Worm (Caenorhabditis elegans): ENCODE measurements around the gene F46B3.7.
"Not testable (repeated sequence)": the region's sequence is repeated elsewhere in the genome, so short reads cannot be mapped to it uniquely, and the experiment has no call there.

The F46B3.7 gene

ce11 chrV:20574872-20575271, 43.7 kb downstream of the F46B3.7 start:
- TF ChIP-seq unc-30 (tag; optimal IDR thresholded peaks at IDR 0.05): no peak
- no peak for TF ChIP-seq elt-2 (tag; optimal IDR thresholded peaks at IDR 0.05)
- TF ChIP-seq nhr-28 (tag; optimal IDR thresholded peaks at IDR 0.05): no peak
- no peak for TF ChIP-seq elt-3 (tag; optimal IDR thresholded peaks at IDR 0.05)
- no peak for TF ChIP-seq nhr-19 (GFP tag; conservative IDR thresholded peaks at IDR 0.05)

ce11 chrV:20574314-20574713, 44.2 kb downstream of the F46B3.7 start, which contains the start of gene clec-263:
Gene clec-263 (plus strand): TSS chrV:20574614.
- TF ChIP-seq snpc-4 (tag; optimal IDR thresholded peaks at IDR 0.05) (no peak), sup-37 (GFP tag; optimal IDR thresholded peaks at IDR 0.05) (no peak), efl-1 (optimal IDR thresholded peaks at IDR 0.05) (no peak), efl-1 (GFP tag; optimal IDR thresholded peaks at IDR 0.05 in 1 of 2) (peak in 1 of 2 experiments; percentile 4), lin-15B (tag; optimal IDR thresholded peaks at IDR 0.05) (no peak), nhr-11 (tag; optimal IDR thresholded peaks at IDR 0.05) (no peak), ceh-82 (tag; optimal IDR thresholded peaks at IDR 0.05) (no peak)

DNA sequence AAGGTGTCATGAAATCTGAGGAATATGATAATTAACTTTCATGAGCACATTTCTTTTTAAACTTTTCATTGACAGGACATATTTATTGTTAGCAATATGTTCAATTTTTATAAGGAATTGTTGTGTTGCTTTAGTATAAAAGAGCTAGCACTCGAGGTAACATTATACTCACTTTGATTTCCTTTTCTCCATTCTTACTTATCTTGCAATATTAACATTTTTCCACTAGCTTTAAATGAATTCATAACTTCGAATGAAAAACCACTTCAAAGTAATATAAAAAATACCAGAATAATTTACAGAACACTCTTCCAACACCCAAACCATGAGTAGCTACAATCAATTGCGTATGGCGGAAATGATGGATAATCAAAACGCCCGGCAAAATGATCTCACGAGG, 45.1 kb downstream of the F46B3.7 start, which contains the start of gene F26F2.5:
TSS of gene F26F2.5 (plus strand) at position 301 of the 400 bp plus-strand sequence.
- no peak for TF ChIP-seq unc-98 (GFP tag; IDR thresholded peaks at IDR 0.05)
- TF ChIP-seq lin-13 (GFP tag; optimal IDR thresholded peaks at IDR 0.05): no peak
- TF ChIP-seq hpl-2 (GFP tag; optimal IDR thresholded peaks at IDR 0.05): no peak
- no peak for TF ChIP-seq zag-1 (tag; optimal IDR thresholded peaks at IDR 0.05)
- TF ChIP-seq tbx-2 (tag; optimal IDR thresholded peaks at IDR 0.05): no peak
- no peak for TF ChIP-seq elt-2 (tag; optimal IDR thresholded peaks at IDR 0.05)
- no peak for TF ChIP-seq elt-3 (tag; optimal IDR thresholded peaks at IDR 0.05)
- no peak for TF ChIP-seq sox-4 (tag; optimal IDR thresholded peaks at IDR 0.05)
- no peak for TF ChIP-seq ces-1 (GFP tag; optimal IDR thresholded peaks at IDR 0.05)
- no peak for TF ChIP-seq nhr-90 (tag; optimal IDR thresholded peaks at IDR 0.05; ENCODE audit: poor library complexity)
- TF ChIP-seq nhr-76 (tag; optimal IDR thresholded peaks at IDR 0.05): no peak

ce11 chrV:20568995-20569394, 49.5 kb downstream of the F46B3.7 start, which contains the start of gene F26F2.4:
Gene F26F2.4 (plus strand): TSS chrV:20569295.
- not testable (repeated sequence) for TF ChIP-seq mdl-1 (tag; optimal IDR thresholded peaks at IDR 0.05); sup-37 (GFP tag; optimal IDR thresholded peaks at IDR 0.05); F16B12.6 (tag; optimal IDR thresholded peaks at IDR 0.05)

Measured in whole organism, L1 larva.